Worm (Caenorhabditis elegans) whole organism, L2 larva: ENCODE data around the gene T13F3.6.

Experiments used
- C34F6.9 ChIP-seq: fragments of 150-350 bp; optimal IDR thresholded peaks from 2 replicates; lab custom pipeline; 2014; ENCODE audit warnings: missing biosample characterization, missing genetic modification characterization
- F13H6.1 ChIP-seq: sonication (generic microtip); optimal IDR thresholded peaks from 2 replicates; lab custom pipeline; 2016; ENCODE audit warnings: missing genetic modification characterization, missing compliant biosample characterization
- R02D3.7 ChIP-seq: fragments of 150-350 bp; optimal IDR thresholded peaks from 2 replicates; lab custom pipeline; 2014; ENCODE audit warnings: missing biosample characterization, missing genetic modification characterization
- Y55F3AM.14 ChIP-seq: fragments of 200-800 bp; sonication (Bioruptor generic); optimal IDR thresholded peaks from 2 replicates; lab custom pipeline; 2018; ENCODE audit warnings: mild to moderate bottlenecking, missing genetic modification characterization, missing compliant biosample characterization
- ZK546.5 ChIP-seq: sonication (generic microtip); optimal IDR thresholded peaks from 2 replicates; lab custom pipeline; 2017; ENCODE audit warnings: missing biosample characterization, missing genetic modification characterization
- alr-1 ChIP-seq: fragments of 150-350 bp; optimal IDR thresholded peaks from 2 replicates; lab custom pipeline; 2014; ENCODE audit warnings: missing biosample characterization, missing genetic modification characterization
- aly-2 ChIP-seq: fragments of 150-350 bp; optimal IDR thresholded peaks from 2 replicates; lab custom pipeline; 2014; ENCODE audit warnings: missing biosample characterization, missing genetic modification characterization
- blmp-1 ChIP-seq: sonication (generic microtip); optimal IDR thresholded peaks from 2 replicates; lab custom pipeline; 2017; ENCODE audit warnings: missing genetic modification characterization, mild to moderate bottlenecking, missing compliant biosample characterization, antibody characterized with exemption, moderate library complexity; ENCODE audit not compliant: insufficient read depth
- ceh-16 ChIP-seq: fragments of 150-350 bp; optimal IDR thresholded peaks from 2 replicates; lab custom pipeline; 2014; ENCODE audit warnings: missing biosample characterization, missing genetic modification characterization
- ceh-82 ChIP-seq: fragments of 150-350 bp; optimal IDR thresholded peaks from 2 replicates; lab custom pipeline; 2014; ENCODE audit warnings: missing biosample characterization, missing genetic modification characterization
- crh-2 ChIP-seq: sonication (generic microtip); optimal IDR thresholded peaks from 2 replicates; lab custom pipeline; 2017; ENCODE audit warnings: missing biosample characterization, missing genetic modification characterization
- dmd-4 ChIP-seq: sonication (generic microtip); optimal IDR thresholded peaks from 2 replicates; lab custom pipeline; 2017; ENCODE audit warnings: missing biosample characterization, missing genetic modification characterization
- egl-27 ChIP-seq: sonication (generic microtip); optimal IDR thresholded peaks from 3 replicates; lab custom pipeline; 2017; ENCODE audit warnings: missing biosample characterization, missing genetic modification reagents, missing genetic modification characterization
- elt-3 ChIP-seq: sonication (generic microtip); optimal IDR thresholded peaks from 2 replicates; lab custom pipeline; 2017; ENCODE audit warnings: missing biosample characterization, missing genetic modification characterization
- fos-1 ChIP-seq: fragments of 150-350 bp; optimal IDR thresholded peaks from 2 replicates; lab custom pipeline; 2014; ENCODE audit warnings: missing biosample characterization, missing genetic modification characterization
- gmeb-1 ChIP-seq: fragments of 150-350 bp; optimal IDR thresholded peaks from 2 replicates; lab custom pipeline; 2014; ENCODE audit warnings: missing biosample characterization, missing genetic modification characterization
- lin-11 ChIP-seq: fragments of 150-350 bp; sonication (generic microtip); optimal IDR thresholded peaks from 2 replicates; lab custom pipeline; 2014; ENCODE audit warnings: missing biosample characterization, missing genetic modification characterization, inconsistent platforms, mixed read lengths
- lin-13 ChIP-seq: fragments of 150-350 bp; optimal IDR thresholded peaks from 2 replicates; lab custom pipeline; 2014; ENCODE audit warnings: missing biosample characterization, missing genetic modification reagents, missing genetic modification characterization
- mdl-1 ChIP-seq, 2 experiments: fragments of 150-350 bp in 1 of 2; sonication (generic microtip) in 1 of 2; optimal IDR thresholded peaks; 2 replicates each; lab custom pipeline; 2017; ENCODE audit warnings: missing biosample characterization in 2 of 2, missing genetic modification characterization in 2 of 2
- nhr-23 ChIP-seq: fragments of 150-350 bp; optimal IDR thresholded peaks from 2 replicates; lab custom pipeline; 2014; ENCODE audit warnings: missing biosample characterization, missing genetic modification reagents, missing genetic modification characterization
- nhr-237 ChIP-seq: fragments of 150-350 bp; optimal IDR thresholded peaks from 2 replicates; lab custom pipeline; 2014; ENCODE audit warnings: missing biosample characterization, missing genetic modification characterization
- nhr-25 ChIP-seq: fragments of 150-350 bp; sonication (generic microtip); optimal IDR thresholded peaks from 3 replicates; lab custom pipeline; 2014; ENCODE audit warnings: missing biosample characterization, missing genetic modification characterization
- nhr-6 ChIP-seq: fragments of 150-350 bp; optimal IDR thresholded peaks from 2 replicates; lab custom pipeline; 2014; ENCODE audit warnings: missing biosample characterization, missing genetic modification characterization
- peb-1 ChIP-seq: fragments of 150-350 bp; optimal IDR thresholded peaks from 2 replicates; lab custom pipeline; 2014; ENCODE audit warnings: missing biosample characterization, missing genetic modification characterization
- sem-4 ChIP-seq: fragments of 150-350 bp; optimal IDR thresholded peaks from 2 replicates; lab custom pipeline; 2014; ENCODE audit warnings: missing biosample characterization, missing genetic modification reagents, missing genetic modification characterization
- skn-1 ChIP-seq: sonication (generic microtip); optimal IDR thresholded peaks from 2 replicates; lab custom pipeline; 2017; ENCODE audit warnings: missing biosample characterization, missing genetic modification characterization
- sma-3 ChIP-seq: sonication (generic microtip); optimal IDR thresholded peaks from 2 replicates; lab custom pipeline; 2016; ENCODE audit warnings: missing genetic modification reagents, missing genetic modification characterization, missing compliant biosample characterization
- sma-9 ChIP-seq, 2 experiments: fragments of 150-350 bp in 1 of 2; sonication (generic microtip) in 1 of 2; optimal IDR thresholded peaks; 2 replicates each; lab custom pipeline; 2014 to 2016; ENCODE audit warnings: missing genetic modification characterization in 2 of 2, mild to moderate bottlenecking in 1 of 2, missing biosample characterization in 1 of 2, missing compliant biosample characterization in 1 of 2, missing genetic modification reagents in 1 of 2, moderate library complexity in 1 of 2
- snpc-4 ChIP-seq: fragments of 150-350 bp; optimal IDR thresholded peaks from 2 replicates; lab custom pipeline; 2014; ENCODE audit warnings: missing biosample characterization, missing genetic modification characterization
- unc-39 ChIP-seq: fragments of 150-350 bp; optimal IDR thresholded peaks from 2 replicates; lab custom pipeline; 2014; ENCODE audit warnings: missing biosample characterization, missing genetic modification characterization
- ztf-1 ChIP-seq: fragments of 200-800 bp; sonication (Bioruptor generic); conservative IDR thresholded peaks from 2 replicates; pipeline ENCODE4 v1.3.6; 2022; ENCODE audit warnings: missing genetic modification characterization, missing compliant biosample characterization
- ztf-4 ChIP-seq: fragments of 150-350 bp; optimal IDR thresholded peaks from 2 replicates; lab custom pipeline; 2014; ENCODE audit warnings: missing biosample characterization, missing genetic modification characterization

The T13F3.6 gene

ce11 chrV:16237223-16237622, 33.8 kb downstream of the T13F3.6 start, which contains the start of gene F21H7.5:
F21H7.5 (plus strand) TSS chrV:16237523.
- TF ChIP-seq Y55F3AM.14 (GFP tag; lab: Kevin White, UChicago) (no peak), nhr-25 (tag; lab: Kevin White, UChicago) (no peak), sma-9 (GFP tag; optimal IDR thresholded peaks at IDR 0.05; lab: Kevin White, UChicago) (no peak), sma-9 (tag; optimal IDR thresholded peaks at IDR 0.05; lab: Kevin White, UChicago) (no peak), R02D3.7 (tag; lab: Kevin White, UChicago) (no peak), sem-4 (tag; lab: Kevin White, UChicago) (no peak), gmeb-1 (tag; lab: Kevin White, UChicago) (no peak), blmp-1 (tag; lab: Kevin White, UChicago) (no peak), egl-27 (no peak), snpc-4 (tag; lab: Kevin White, UChicago) (no peak), elt-3 (tag; lab: Kevin White, UChicago) (no peak), mdl-1 (tag; optimal IDR thresholded peaks at IDR 0.05; lab: Kevin White, UChicago) (no peak)

ce11 chrV:16235647-16236046, 35.4 kb downstream of the T13F3.6 start, which contains the start of gene srh-98:
srh-98 (minus strand) TSS chrV:16235747.
- TF ChIP-seq unc-39 (no peak), R02D3.7 (tag; lab: Kevin White, UChicago) (no peak), peb-1 (tag; lab: Kevin White, UChicago) (no peak), snpc-4 (tag; lab: Kevin White, UChicago) (no peak), sma-3 (no peak), nhr-237 (tag; lab: Kevin White, UChicago) (no peak), nhr-23 (tag; lab: Kevin White, UChicago) (no peak), fos-1 (tag; lab: Kevin White, UChicago) (no peak), ZK546.5 (no peak), gmeb-1 (tag; lab: Kevin White, UChicago) (no peak), F13H6.1 (tag; lab: Kevin White, UChicago) (no peak), crh-2 (tag; lab: Kevin White, UChicago) (no peak), aly-2 (tag; lab: Kevin White, UChicago) (no peak), nhr-25 (tag; lab: Kevin White, UChicago) (no peak), lin-13 (no peak), nhr-6 (tag; lab: Kevin White, UChicago) (no peak), egl-27 (no peak)
- TF ChIP-seq, all 48 proteins: peak for 0

ce11 chrV:16235135-16235534, 35.9 kb downstream of the T13F3.6 start, which contains the start of gene F21H7.3:
F21H7.3 (minus strand) TSS chrV:16235235.
- TF ChIP-seq mdl-1 (tag; optimal IDR thresholded peaks at IDR 0.05; lab: Kevin White, UChicago) (no peak), lin-11 (tag; lab: Kevin White, UChicago) (no peak), ztf-1 (GFP tag; lab: Robert Waterston, UW) (no peak)

ce11 chrV:16233624-16234023, 37.4 kb downstream of the T13F3.6 start, which contains the start of gene clec-233:
clec-233 (plus strand) TSS chrV:16233924.
- TF ChIP-seq lin-13: no peak
- no peak for TF ChIP-seq sem-4 (tag; lab: Kevin White, UChicago)
- no peak for TF ChIP-seq C34F6.9
- no peak for TF ChIP-seq nhr-25 (tag; lab: Kevin White, UChicago)
- TF ChIP-seq dmd-4 (tag; lab: Kevin White, UChicago): no peak
- no peak for TF ChIP-seq crh-2 (tag; lab: Kevin White, UChicago)
- TF ChIP-seq snpc-4 (tag; lab: Kevin White, UChicago): no peak
- no peak for TF ChIP-seq fos-1 (tag; lab: Kevin White, UChicago)
- TF ChIP-seq ztf-4 (tag; lab: Kevin White, UChicago): no peak
- no peak for TF ChIP-seq blmp-1 (tag; lab: Kevin White, UChicago)
- no peak for TF ChIP-seq peb-1 (tag; lab: Kevin White, UChicago)
- TF ChIP-seq sma-9 (GFP tag; optimal IDR thresholded peaks at IDR 0.05; lab: Kevin White, UChicago): no peak
- TF ChIP-seq sma-9 (tag; optimal IDR thresholded peaks at IDR 0.05; lab: Kevin White, UChicago): no peak
- TF ChIP-seq alr-1: no peak
- TF ChIP-seq mdl-1 (tag; optimal IDR thresholded peaks at IDR 0.05; lab: Kevin White, UChicago): no peak
- no peak for TF ChIP-seq ceh-82 (tag; lab: Kevin White, UChicago)

- TF ChIP-seq mdl-1 (tag; optimal IDR thresholded peaks at IDR 0.05; lab: Kevin White, UChicago) (no peak), F13H6.1 (tag; lab: Kevin White, UChicago) (no peak), ceh-16 (tag; lab: Kevin White, UChicago) (no peak), skn-1 (tag; lab: Kevin White, UChicago) (peak; percentile 10), unc-39 (no peak), fos-1 (tag; lab: Kevin White, UChicago) (peak; percentile 99), gmeb-1 (tag; lab: Kevin White, UChicago) (peak; percentile 5), sma-9 (GFP tag; optimal IDR thresholded peaks at IDR 0.05; lab: Kevin White, UChicago) (peak; percentile 56), sma-9 (tag; optimal IDR thresholded peaks at IDR 0.05; lab: Kevin White, UChicago) (no peak)
- TF ChIP-seq, all 48 proteins: peak for 4
Measured at ce11 chrV:16232180-16232579, 38.8 kb downstream of the T13F3.6 start, which contains the start of gene gst-22. gst-22 (minus strand) TSS chrV:16232282.
